Fruit fly (Drosophila melanogaster): ENCODE measurements around the gene Cyp6d5.
A peak's percentile ranks its signal among the peaks of the same experiment; 100 is the strongest.

Gene Cyp6d5

DNA sequence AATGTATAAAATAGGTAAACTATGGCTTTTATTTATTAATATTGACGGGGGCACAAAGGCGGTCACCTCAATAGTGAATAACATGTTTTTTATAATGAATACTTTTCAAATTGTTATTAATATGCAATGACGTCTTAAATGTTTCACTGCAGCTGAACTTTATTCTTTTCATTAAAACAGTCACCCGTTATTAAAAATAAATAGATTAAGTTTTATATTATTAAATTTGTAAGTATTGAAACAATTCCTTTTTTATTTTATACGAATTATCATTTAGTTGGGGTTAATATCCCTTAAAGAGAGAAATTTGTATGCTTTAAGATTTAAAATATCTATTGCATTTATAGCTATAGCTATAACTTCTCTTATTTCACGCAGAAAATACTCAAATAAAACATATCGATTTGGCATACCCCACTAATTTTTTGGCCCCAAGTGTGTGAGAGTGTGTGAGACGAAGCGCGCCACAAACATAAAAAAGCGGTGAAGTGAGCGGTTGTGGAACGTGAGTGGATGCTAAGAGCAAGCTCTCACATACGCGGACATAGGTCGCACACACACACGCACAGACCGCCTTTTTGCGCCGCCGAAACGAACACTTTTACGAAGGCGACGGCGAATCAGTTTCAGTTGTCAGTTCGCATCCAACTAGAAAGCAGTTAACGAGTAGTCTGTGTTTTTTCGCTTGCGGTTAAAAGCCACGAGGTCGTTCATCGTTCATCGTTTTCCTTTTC is 27.5 kb downstream of the Cyp6d5 start, which contains the start of gene foxo (continued):
- TF ChIP-seq CG13287 (GFP tag; IDR thresholded peaks at IDR 0.05; ENCODE audit: partially characterized antibody) (no peak; the same call in 1 of the 2 replicates), CG17912 (GFP tag; optimal IDR thresholded peaks at IDR 0.05) (peak; percentile 12), CG7372 (GFP tag; IDR thresholded peaks at IDR 0.05) (peak; percentile 23), sima (GFP tag; optimal IDR thresholded peaks at IDR 0.05) (no peak), CG14860 (GFP tag; IDR thresholded peaks at IDR 0.05; ENCODE audit: partially characterized antibody) (no peak), CG2129 (GFP tag; IDR thresholded peaks at IDR 0.05; ENCODE audit: partially characterized antibody) (no peak), sens-2 (GFP tag; IDR thresholded peaks at IDR 0.05) (no peak), MTF-1 (GFP tag; optimal IDR thresholded peaks at IDR 0.05; ENCODE audit: borderline replicate concordance) (no peak), gem (tag; optimal IDR thresholded peaks at IDR 0.05) (peak; percentile 93), CkIIα-i1 (GFP tag; IDR thresholded peaks at IDR 0.05) (no peak), Usf (GFP tag; optimal IDR thresholded peaks at IDR 0.05) (peak; percentile 64), CG7928 (GFP tag; optimal IDR thresholded peaks at IDR 0.05) (no peak), bigmax (GFP tag; optimal IDR thresholded peaks at IDR 0.05) (no peak), grn (GFP tag; optimal IDR thresholded peaks at IDR 0.05) (no peak), CG18599 (GFP tag; optimal IDR thresholded peaks at IDR 0.05) (peak; percentile 90), CG3407 (GFP tag; optimal IDR thresholded peaks at IDR 0.05) (peak; percentile 60), Atf6 (GFP tag; IDR thresholded peaks at IDR 0.05) (peak; percentile 73), CG1647 (GFP tag; optimal IDR thresholded peaks at IDR 0.05) (no peak), Ssrp (tag; optimal IDR thresholded peaks at IDR 0.05) (peak; percentile 82), slp2 (GFP tag; optimal IDR thresholded peaks at IDR 0.05) (no peak), CG17186 (GFP tag; optimal IDR thresholded peaks at IDR 0.05) (no peak), Sin3A (optimal IDR thresholded peaks at IDR 0.05) (no peak), gfzf (GFP tag; optimal IDR thresholded peaks at IDR 0.05) (no peak), tgo (GFP tag; IDR thresholded peaks at IDR 0.05) (peak; percentile 63; the same call in 2 of the 3 replicates), rib (GFP tag; IDR thresholded peaks at IDR 0.05) (peak; percentile 72), esg (GFP tag; conservative IDR thresholded peaks at IDR 0.05) (peak; percentile 56), Meics (GFP tag; optimal IDR thresholded peaks at IDR 0.05) (peak; percentile 93), C15 (GFP tag; IDR thresholded peaks at IDR 0.05) (no peak), CG33557 (GFP tag; optimal IDR thresholded peaks at IDR 0.05) (peak; percentile 12), ssp (GFP tag; IDR thresholded peaks at IDR 0.05) (peak; percentile 36; the same call in 1 of the 2 replicates), nerfin-1 (tag; optimal IDR thresholded peaks at IDR 0.05) (peak; percentile 80), emc (GFP tag; optimal IDR thresholded peaks at IDR 0.05) (no peak), Opbp (GFP tag; IDR thresholded peaks at IDR 0.05; ENCODE audit: partially characterized antibody) (no peak), CG17612 (GFP tag; IDR thresholded peaks at IDR 0.05) (no peak), CG34422 (GFP tag; IDR thresholded peaks at IDR 0.05) (peak; percentile 28; the same call in 1 of the 3 replicates), lmd (GFP tag; IDR thresholded peaks at IDR 0.05) (peak; percentile 69; the same call in 1 of the 2 replicates), Dp (GFP tag; optimal IDR thresholded peaks at IDR 0.05) (no peak), Ptx1 (GFP tag; IDR thresholded peaks at IDR 0.05) (peak; percentile 42; the same call in 1 of the 2 replicates), Bdp1 (GFP tag; optimal IDR thresholded peaks at IDR 0.05) (no peak), CG16815 (GFP tag; optimal IDR thresholded peaks at IDR 0.05) (peak; percentile 58), Oaz (GFP tag; IDR thresholded peaks at IDR 0.05) (no peak), CrebB (tag; optimal IDR thresholded peaks at IDR 0.05) (peak; percentile 10), CG9797 (GFP tag; optimal IDR thresholded peaks at IDR 0.05) (no peak), CG18262 (tag; optimal IDR thresholded peaks at IDR 0.05) (peak; percentile 93), schlank (tag; optimal IDR thresholded peaks at IDR 0.05) (no peak), CoRest (tag; optimal IDR thresholded peaks at IDR 0.05) (peak; percentile 95), CG8944 (GFP tag; optimal IDR thresholded peaks at IDR 0.05) (no peak), CG6791 (GFP tag; IDR thresholded peaks at IDR 0.05; ENCODE audit: partially characterized antibody) (no peak), CG33213 (GFP tag; optimal IDR thresholded peaks at IDR 0.05) (no peak), NK7.1 (GFP tag; optimal IDR thresholded peaks at IDR 0.05) (no peak)

Data from whole organism, embryonic.